Worm (Caenorhabditis elegans): ENCODE measurements around the gene gadr-2.
A peak's percentile ranks its signal among the peaks of the same experiment; 100 is the strongest.

gadr-2 gene

DNA sequence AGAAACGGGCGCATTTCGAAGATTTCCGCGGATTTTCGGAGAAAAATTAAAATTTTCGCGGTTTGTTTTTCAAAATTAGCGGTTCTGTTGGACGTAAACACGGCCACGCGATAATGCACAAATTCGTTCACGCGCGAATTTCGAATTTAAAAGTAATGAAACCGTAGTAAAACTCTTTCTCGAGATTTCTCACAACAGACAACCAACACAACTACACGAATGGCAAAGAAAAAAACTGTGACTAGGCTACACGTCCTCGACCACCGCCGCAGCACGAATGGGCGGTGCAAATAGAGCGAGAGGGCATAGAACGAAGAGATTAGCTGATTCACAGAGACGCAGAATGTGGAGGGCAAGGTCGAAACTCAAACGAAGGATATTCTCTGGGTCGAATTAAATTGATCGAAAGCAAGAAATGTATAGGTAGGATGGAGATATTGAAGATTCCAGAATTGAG, 44.0 kb downstream of the gadr-2 start, which contains the start of gene idh-1 (continued):
- no peak for TF ChIP-seq lag-1 (GFP tag; IDR thresholded peaks at IDR 0.05)
- no peak for TF ChIP-seq cebp-1 (GFP tag; IDR thresholded peaks at IDR 0.05)
- TF ChIP-seq cebp-1 (tag; optimal IDR thresholded peaks at IDR 0.05) = peak; percentile 36
- TF ChIP-seq mcd-1 (GFP tag; IDR thresholded peaks at IDR 0.05) = peak; percentile 68
- TF ChIP-seq T07F8.4 (tag; optimal IDR thresholded peaks at IDR 0.05) = no peak
- no peak for TF ChIP-seq egl-18 (GFP tag; IDR thresholded peaks at IDR 0.05)
- no peak for TF ChIP-seq sdz-38 (tag; optimal IDR thresholded peaks at IDR 0.05)
- TF ChIP-seq ceh-91 (GFP tag; IDR thresholded peaks at IDR 0.05) = peak; percentile 85
- TF ChIP-seq hmg-20 (GFP tag; IDR thresholded peaks at IDR 0.05) = no peak
- peak; percentile 42 for TF ChIP-seq zim-3 (tag; optimal IDR thresholded peaks at IDR 0.05)
- TF ChIP-seq T26A5.8 (tag; optimal IDR thresholded peaks at IDR 0.05) = no peak
- TF ChIP-seq repo-1 (tag; optimal IDR thresholded peaks at IDR 0.05) = no peak
- 0 out of 2 replicates have a peak, but pooled peaks have one; percentile 17 for TF ChIP-seq nfyb-1 (GFP tag; IDR thresholded peaks at IDR 0.05)
- no peak for TF ChIP-seq egl-44 (GFP tag; IDR thresholded peaks at IDR 0.05)
- peak; percentile 0 to 72 (median 30) for TF ChIP-seq lin-35 (GFP tag; optimal IDR thresholded peaks at IDR 0.05)
- no peak for TF ChIP-seq ceh-58 (GFP tag; IDR thresholded peaks at IDR 0.05)
- no peak for TF ChIP-seq athp-1 (tag; optimal IDR thresholded peaks at IDR 0.05)
- no peak for TF ChIP-seq ztf-28 (GFP tag; IDR thresholded peaks at IDR 0.05)
- TF ChIP-seq akir-1 (GFP tag; optimal IDR thresholded peaks at IDR 0.05) = no peak
- no peak for TF ChIP-seq F52B5.7 (tag; optimal IDR thresholded peaks at IDR 0.05)
- TF ChIP-seq snpc-1.1 (tag; optimal IDR thresholded peaks at IDR 0.05; ENCODE audit: insufficient read depth) = peak; percentile 68
- no peak for TF ChIP-seq B0261.1 (tag; optimal IDR thresholded peaks at IDR 0.05)
- no peak; the same call in 1 of the 2 replicates for TF ChIP-seq lir-1 (GFP tag; conservative IDR thresholded peaks at IDR 0.05)
- no peak for TF ChIP-seq unc-62 (GFP tag; optimal IDR thresholded peaks at IDR 0.05)
- no peak for TF ChIP-seq atf-7 (tag; optimal IDR thresholded peaks at IDR 0.05)
- TF ChIP-seq somi-1 (GFP tag; optimal IDR thresholded peaks at IDR 0.05) = peak; percentile 58
- no peak; the same call in 1 of the 2 replicates for TF ChIP-seq Y67H2A.10 (GFP tag; conservative IDR thresholded peaks at IDR 0.05)
- peak; percentile 37; the same call in 1 of the 2 replicates for TF ChIP-seq Y56A3A.18 (GFP tag; IDR thresholded peaks at IDR 0.05)
- no peak for TF ChIP-seq rec-8 (tag; optimal IDR thresholded peaks at IDR 0.05)
- TF ChIP-seq aptf-3 (GFP tag; IDR thresholded peaks at IDR 0.05) = no peak
- TF ChIP-seq nhr-27 (tag; optimal IDR thresholded peaks at IDR 0.05) = no peak
- TF ChIP-seq mxl-1 (tag; optimal IDR thresholded peaks at IDR 0.05) = no peak
- TF ChIP-seq tlf-1 (GFP tag; optimal IDR thresholded peaks at IDR 0.05) = peak; percentile 75
- no peak for TF ChIP-seq F55B11.4 (tag; optimal IDR thresholded peaks at IDR 0.05; ENCODE audit: borderline replicate concordance, insufficient read depth)
- TF ChIP-seq rpc-1 (optimal IDR thresholded peaks at IDR 0.05) = no peak
- no peak for TF ChIP-seq rpc-1 (tag; optimal IDR thresholded peaks at IDR 0.05)
- no peak for TF ChIP-seq Y53G8AR.9 (GFP tag; conservative IDR thresholded peaks at IDR 0.05)
- TF ChIP-seq ZK185.1 (tag; optimal IDR thresholded peaks at IDR 0.05; ENCODE audit: poor library complexity, severe bottlenecking) = no peak
- TF ChIP-seq F10E7.11 (tag; optimal IDR thresholded peaks at IDR 0.05) = no peak
- TF ChIP-seq xnd-1 (tag; optimal IDR thresholded peaks at IDR 0.05) = peak; percentile 77
- TF ChIP-seq snpc-3.4 (tag; optimal IDR thresholded peaks at IDR 0.05) = peak; percentile 75
- TF ChIP-seq bed-2 (GFP tag; IDR thresholded peaks at IDR 0.05) = no peak
- no peak for TF ChIP-seq lin-40 (tag; optimal IDR thresholded peaks at IDR 0.05)
- TF ChIP-seq nfya-2 (GFP tag; IDR thresholded peaks at IDR 0.05) = no peak
- peak; percentile 38 for TF ChIP-seq attf-5 (GFP tag; optimal IDR thresholded peaks at IDR 0.05)
- peak; percentile 23 for TF ChIP-seq ama-1 (optimal IDR thresholded peaks at IDR 0.05)
- TF ChIP-seq ama-1 (GFP tag; optimal IDR thresholded peaks at IDR 0.05) = no peak
- TF ChIP-seq F37B4.10 (GFP tag; IDR thresholded peaks at IDR 0.05) = no peak
- TF ChIP-seq madf-3 (GFP tag; IDR thresholded peaks at IDR 0.05) = 0 out of 2 replicates have a peak, but pooled peaks have one; percentile 55
- no peak for TF ChIP-seq ztf-6 (GFP tag; IDR thresholded peaks at IDR 0.05)

Measured in whole organism, young adult.